Worm (Caenorhabditis elegans): ENCODE measurements around the gene nhr-21.

DNA sequence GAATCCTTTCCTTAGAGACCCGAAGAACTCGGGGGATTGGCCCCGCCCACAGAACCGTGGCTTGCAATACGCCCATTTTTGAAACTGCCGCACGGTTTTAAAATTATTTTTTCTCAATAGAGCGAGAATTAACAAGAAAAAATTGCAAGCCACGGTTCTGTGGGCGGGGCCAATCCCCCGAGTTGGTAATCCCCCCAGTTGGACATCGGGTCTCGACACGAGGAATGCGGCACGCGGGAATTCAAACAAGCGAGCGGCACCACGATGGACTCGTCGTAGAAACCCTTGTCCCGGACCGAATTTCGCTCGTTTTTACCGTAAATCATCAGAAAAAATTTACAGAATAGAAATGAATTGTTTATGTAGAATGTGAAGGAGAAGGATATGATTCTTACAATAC, 14.0 kb downstream of the nhr-21 start:
- no peak for TF ChIP-seq ceh-82 (tag; optimal IDR thresholded peaks at IDR 0.05)
- TF ChIP-seq mab-5 (tag; optimal IDR thresholded peaks at IDR 0.05), result no peak
- TF ChIP-seq zag-1 (tag; optimal IDR thresholded peaks at IDR 0.05), result no peak
- TF ChIP-seq nhr-25 (tag; optimal IDR thresholded peaks at IDR 0.05), result no peak
- TF ChIP-seq alr-1 (tag; optimal IDR thresholded peaks at IDR 0.05), result no peak
- no peak for TF ChIP-seq aly-2 (tag; optimal IDR thresholded peaks at IDR 0.05)
- TF ChIP-seq unc-39 (tag; optimal IDR thresholded peaks at IDR 0.05), result no peak
- no peak for TF ChIP-seq mdl-1 (tag; optimal IDR thresholded peaks at IDR 0.05)
- no peak for TF ChIP-seq nhr-237 (tag; optimal IDR thresholded peaks at IDR 0.05)
- TF ChIP-seq ZK546.5 (tag; optimal IDR thresholded peaks at IDR 0.05), result no peak
- no peak for TF ChIP-seq skn-1 (tag; optimal IDR thresholded peaks at IDR 0.05)
- TF ChIP-seq fos-1 (tag; optimal IDR thresholded peaks at IDR 0.05), result no peak
